Worm (Caenorhabditis elegans): ENCODE results near the gene ntl-3.
A peak's percentile ranks its signal among the peaks of the same experiment; 100 is the strongest.

The ntl-3 gene

DNA sequence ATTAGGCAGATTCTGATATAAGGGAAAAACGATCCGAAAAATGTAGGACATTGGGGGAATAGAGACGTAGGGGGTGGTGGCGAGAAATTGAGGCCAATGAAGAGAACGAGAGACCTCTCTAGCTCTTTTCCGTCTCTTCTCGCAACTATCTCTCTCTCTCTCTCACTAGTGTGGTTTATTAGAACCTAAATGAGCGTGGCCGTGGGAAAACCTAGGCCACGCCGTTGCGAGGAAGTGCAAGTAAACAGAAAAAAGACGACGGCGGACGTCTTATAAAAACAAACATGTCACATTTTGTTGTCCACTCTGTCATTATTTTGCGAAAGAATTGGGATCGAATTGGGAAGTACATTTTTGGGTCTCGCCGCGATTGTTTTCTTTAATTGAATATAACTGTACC lies 23.7 kb upstream of the ntl-3 start (continued):
- no peak for TF ChIP-seq aly-2 (tag; optimal IDR thresholded peaks at IDR 0.05)
- no peak for TF ChIP-seq zfp-2 (tag; optimal IDR thresholded peaks at IDR 0.05)
- peak; percentile 25 for TF ChIP-seq nhr-48 (tag; optimal IDR thresholded peaks at IDR 0.05)
- no peak for TF ChIP-seq lin-39 (tag; optimal IDR thresholded peaks at IDR 0.05)
- TF ChIP-seq jun-1 (tag; optimal IDR thresholded peaks at IDR 0.05): peak; percentile 9
- peak in 1 of 2 experiments; percentile 48 for TF ChIP-seq unc-62 (GFP tag; optimal IDR thresholded peaks at IDR 0.05 in 1 of 2)
- no peak for TF ChIP-seq unc-62 (tag; optimal IDR thresholded peaks at IDR 0.05)
- no peak for TF ChIP-seq unc-39 (tag; optimal IDR thresholded peaks at IDR 0.05)
- no peak for TF ChIP-seq nhr-42 (GFP tag; IDR thresholded peaks at IDR 0.05)
- no peak for TF ChIP-seq ztf-11 (tag; optimal IDR thresholded peaks at IDR 0.05)
- peak; percentile 84 for TF ChIP-seq dmd-6 (GFP tag; IDR thresholded peaks at IDR 0.05)
- TF ChIP-seq nhr-28 (tag; optimal IDR thresholded peaks at IDR 0.05): peak; percentile 85
- TF ChIP-seq nhr-77 (tag; optimal IDR thresholded peaks at IDR 0.05): peak; percentile 74
- no peak for TF ChIP-seq nhr-111 (GFP tag; optimal IDR thresholded peaks at IDR 0.05)
- TF ChIP-seq Y105C5A.15 (GFP tag; IDR thresholded peaks at IDR 0.05): no peak
- TF ChIP-seq zag-1 (tag; optimal IDR thresholded peaks at IDR 0.05): no peak
- TF ChIP-seq ceh-82 (tag; optimal IDR thresholded peaks at IDR 0.05): no peak
- TF ChIP-seq ceh-28 (tag; optimal IDR thresholded peaks at IDR 0.05): no peak
- no peak for TF ChIP-seq aha-1 (tag)
- TF ChIP-seq arid-1 (GFP tag; conservative IDR thresholded peaks at IDR 0.05): peak; percentile 60; the same call in 1 of the 2 replicates
- TF ChIP-seq daf-19 (GFP tag; conservative IDR thresholded peaks at IDR 0.05): no peak
- TF ChIP-seq daf-12 (tag; optimal IDR thresholded peaks at IDR 0.05): no peak
- TF ChIP-seq zip-11 (GFP tag; IDR thresholded peaks at IDR 0.05): no peak
- peak; percentile 79; the same call in 1 of the 2 replicates for TF ChIP-seq ceh-44 (GFP tag; IDR thresholded peaks at IDR 0.05)
- peak; percentile 34 for TF ChIP-seq nhr-102 (tag; optimal IDR thresholded peaks at IDR 0.05)
- peak; percentile 63 for TF ChIP-seq duxl-1 (tag; optimal IDR thresholded peaks at IDR 0.05; ENCODE audit: poor library complexity)
- TF ChIP-seq T26A8.4 (GFP tag; IDR thresholded peaks at IDR 0.05): peak; percentile 56; the same call in 1 of the 2 replicates
- 0 out of 2 replicates have a peak, but pooled peaks have one; percentile 36 for TF ChIP-seq lin-1 (GFP tag; IDR thresholded peaks at IDR 0.05)
- no peak for TF ChIP-seq zip-2 (tag; optimal IDR thresholded peaks at IDR 0.05)
- peak; percentile 36; the same call in 1 of the 2 replicates for TF ChIP-seq ZK337.2 (GFP tag; IDR thresholded peaks at IDR 0.05)
- no peak for TF ChIP-seq F49E8.2 (tag; optimal IDR thresholded peaks at IDR 0.05; ENCODE audit: borderline replicate concordance)
- no peak for TF ChIP-seq madf-5 (GFP tag; IDR thresholded peaks at IDR 0.05)
- peak; percentile 84 for TF ChIP-seq lin-13 (GFP tag; optimal IDR thresholded peaks at IDR 0.05)
- no peak for TF ChIP-seq dmd-8 (GFP tag; IDR thresholded peaks at IDR 0.05)
- no peak for TF ChIP-seq F44E2.7 (GFP tag; IDR thresholded peaks at IDR 0.05)
- no peak for TF ChIP-seq egl-27 (tag; optimal IDR thresholded peaks at IDR 0.05)
- no peak for TF ChIP-seq nhr-25 (tag; optimal IDR thresholded peaks at IDR 0.05; ENCODE audit: borderline replicate concordance, insufficient read depth)
- TF ChIP-seq lin-15B (tag; optimal IDR thresholded peaks at IDR 0.05): no peak
- TF ChIP-seq daf-8 (GFP tag; IDR thresholded peaks at IDR 0.05): no peak
- peak; percentile 83 for TF ChIP-seq rbr-2 (tag; optimal IDR thresholded peaks at IDR 0.05)
- no peak for TF ChIP-seq mxl-2 (GFP tag; conservative IDR thresholded peaks at IDR 0.05)
- 0 out of 2 replicates have a peak, but pooled peaks have one; percentile 35 for TF ChIP-seq ctbp-1 (GFP tag; IDR thresholded peaks at IDR 0.05)
- peak; percentile 50 for TF ChIP-seq spr-1 (tag; optimal IDR thresholded peaks at IDR 0.05)
- TF ChIP-seq daf-16 (GFP tag; optimal IDR thresholded peaks at IDR 0.05): peak; percentile 40 to 88
- TF ChIP-seq daf-16 (tag; optimal IDR thresholded peaks at IDR 0.05): peak; percentile 99
- no peak for TF ChIP-seq F10B5.3 (tag; optimal IDR thresholded peaks at IDR 0.05)
- TF ChIP-seq lsy-2 (tag; optimal IDR thresholded peaks at IDR 0.05): peak; percentile 72 to 91
- TF ChIP-seq tra-1 (GFP tag; IDR thresholded peaks at IDR 0.05): peak; percentile 55; the same call in 1 of the 2 replicates
- TF ChIP-seq vab-7 (GFP tag; IDR thresholded peaks at IDR 0.05): 0 out of 2 replicates have a peak, but pooled peaks have one; percentile 32
- TF ChIP-seq F26F4.8 (GFP tag; conservative IDR thresholded peaks at IDR 0.05): no peak
- peak; percentile 3 for TF ChIP-seq nhr-237 (tag; optimal IDR thresholded peaks at IDR 0.05)
- no peak for TF ChIP-seq nhr-10 (tag; optimal IDR thresholded peaks at IDR 0.05)
- no peak for TF ChIP-seq lir-3 (tag; optimal IDR thresholded peaks at IDR 0.05)
